Fruit fly (Drosophila melanogaster) whole organism, prepupa: ENCODE measurements around the gene Cyp313b1.

Experiments used
- Blimp-1 ChIP-seq: fragments of 200-800 bp; sonication (Bioruptor generic); optimal IDR thresholded peaks from 3 replicates; lab custom pipeline; 2017; ENCODE audit warnings: missing biosample characterization, missing genetic modification characterization, mild to moderate bottlenecking, moderate library complexity, missing genetic modification reagents
- CG10631 ChIP-seq: fragments of 200-800 bp; sonication (Bioruptor generic); optimal IDR thresholded peaks from 2 replicates; lab custom pipeline; 2016; ENCODE audit warnings: missing biosample characterization, missing genetic modification characterization
- CG10669 ChIP-seq: fragments of 200-800 bp; sonication (Bioruptor generic); optimal IDR thresholded peaks from 3 replicates; lab custom pipeline; 2018; ENCODE audit warnings: missing biosample characterization, mild to moderate bottlenecking, missing genetic modification characterization, moderate library complexity
- CG11294 ChIP-seq: fragments of 200-800 bp; sonication (Bioruptor generic); IDR thresholded peaks from 2 replicates; pipeline ENCODE4 v1.3.6; 2022; ENCODE audit warnings: missing biosample characterization, missing genetic modification characterization
- CG11762 ChIP-seq: fragments of 200-800 bp; sonication (Bioruptor generic); optimal IDR thresholded peaks from 3 replicates; lab custom pipeline; 2016; ENCODE audit warnings: missing biosample characterization, missing genetic modification characterization; ENCODE audit not compliant: insufficient read depth
- CG11902 ChIP-seq: fragments of 200-800 bp; sonication (Bioruptor generic); optimal IDR thresholded peaks from 3 replicates; lab custom pipeline; 2016; ENCODE audit warnings: missing biosample characterization, missing genetic modification characterization
- CG15336 ChIP-seq: fragments of 200-800 bp; sonication (Bioruptor generic); IDR thresholded peaks from 2 replicates; pipeline ENCODE4 v1.3.6; 2022; ENCODE audit warnings: missing biosample characterization, missing genetic modification characterization
- CG1621 ChIP-seq: fragments of 200-800 bp; sonication (Bioruptor generic); optimal IDR thresholded peaks from 3 replicates; lab custom pipeline; 2018; ENCODE audit warnings: missing biosample characterization, mild to moderate bottlenecking, missing genetic modification characterization
- CG16779 ChIP-seq: fragments of 200-800 bp; sonication (Bioruptor generic); optimal IDR thresholded peaks from 3 replicates; lab custom pipeline; 2017; ENCODE audit warnings: missing biosample characterization, mild to moderate bottlenecking, missing genetic modification characterization
- CG3032 ChIP-seq: fragments of 200-800 bp; optimal IDR thresholded peaks from 2 replicates; lab custom pipeline; 2019; ENCODE audit warnings: missing biosample characterization, mild to moderate bottlenecking, missing genetic modification characterization, moderate library complexity
- CG31627 ChIP-seq: fragments of 200-800 bp; sonication (Bioruptor generic); optimal IDR thresholded peaks from 3 replicates; lab custom pipeline; 2016; ENCODE audit warnings: missing biosample characterization, missing genetic modification characterization
- CG32006 ChIP-seq: fragments of 200-800 bp; sonication (Bioruptor generic); optimal IDR thresholded peaks from 3 replicates; lab custom pipeline; 2017; ENCODE audit warnings: missing biosample characterization, mild to moderate bottlenecking, missing genetic modification characterization
- CG3919 ChIP-seq: fragments of 200-800 bp; sonication (Bioruptor generic); optimal IDR thresholded peaks from 3 replicates; lab custom pipeline; 2016; ENCODE audit warnings: missing biosample characterization, missing genetic modification characterization
- CG4318 ChIP-seq: fragments of 200-800 bp; sonication (Bioruptor generic); optimal IDR thresholded peaks from 3 replicates; lab custom pipeline; 2017; ENCODE audit warnings: missing biosample characterization, mild to moderate bottlenecking, missing genetic modification characterization
- CG6163 ChIP-seq: fragments of 200-800 bp; sonication (Bioruptor generic); IDR thresholded peaks from 3 replicates; pipeline ENCODE4 v1.3.6; 2022; ENCODE audit warnings: missing biosample characterization, missing genetic modification characterization
- CG6276 ChIP-seq: fragments of 200-800 bp; sonication (Bioruptor generic); optimal IDR thresholded peaks from 2 replicates; lab custom pipeline; 2017; ENCODE audit warnings: missing biosample characterization, mild to moderate bottlenecking, missing genetic modification characterization
- CG6792 ChIP-seq: fragments of 200-800 bp; sonication (Bioruptor generic); optimal IDR thresholded peaks from 3 replicates; lab custom pipeline; 2016; ENCODE audit warnings: missing biosample characterization, missing genetic modification characterization
- CG6854 ChIP-seq: fragments of 200-800 bp; sonication (Bioruptor generic); optimal IDR thresholded peaks from 2 replicates; lab custom pipeline; 2017; ENCODE audit warnings: missing biosample characterization, mild to moderate bottlenecking, missing genetic modification characterization
- CG7368 ChIP-seq: fragments of 200-800 bp; sonication (Bioruptor generic); optimal IDR thresholded peaks from 3 replicates; lab custom pipeline; 2016; ENCODE audit warnings: missing biosample characterization, missing genetic modification characterization
- CG8119 ChIP-seq: fragments of 200-800 bp; sonication (Bioruptor generic); IDR thresholded peaks from 3 replicates; pipeline ENCODE4 v1.3.6; 2022; ENCODE audit warnings: missing biosample characterization, missing genetic modification characterization
- CG8632 ChIP-seq: fragments of 200-800 bp; sonication (Bioruptor generic); optimal IDR thresholded peaks from 3 replicates; lab custom pipeline; 2016; ENCODE audit warnings: missing biosample characterization, missing genetic modification characterization
- CG9139 ChIP-seq: fragments of 200-800 bp; sonication (Bioruptor generic); optimal IDR thresholded peaks from 3 replicates; lab custom pipeline; 2017; ENCODE audit warnings: missing biosample characterization, mild to moderate bottlenecking, missing genetic modification characterization
- Eip75B ChIP-seq: fragments of 200-800 bp; sonication (Bioruptor generic); optimal IDR thresholded peaks from 3 replicates; lab custom pipeline; 2016; ENCODE audit warnings: missing biosample characterization, missing genetic modification characterization
- Eip78C ChIP-seq: fragments of 200-800 bp; sonication (Bioruptor generic); peaks from one replicate; lab custom pipeline; 2016; ENCODE audit warnings: missing biosample characterization, missing genetic modification characterization
- Eip93F ChIP-seq: fragments of 200-800 bp; sonication (Bioruptor generic); optimal IDR thresholded peaks from 2 replicates; lab custom pipeline; 2016; ENCODE audit warnings: missing biosample characterization, mild to moderate bottlenecking, missing genetic modification characterization
- Ets21C ChIP-seq: fragments of 200-800 bp; sonication (Bioruptor generic); optimal IDR thresholded peaks from 3 replicates; lab custom pipeline; 2016; ENCODE audit warnings: missing biosample characterization, missing genetic modification characterization
- Ets96B ChIP-seq: fragments of 200-800 bp; optimal IDR thresholded peaks from 2 replicates; lab custom pipeline; 2019; ENCODE audit warnings: missing biosample characterization, mild to moderate bottlenecking, missing genetic modification characterization, moderate library complexity
- Gug ChIP-seq: fragments of 200-800 bp; sonication (Bioruptor generic); IDR thresholded peaks from 2 replicates; pipeline ENCODE4 v1.3.6; 2022; ENCODE audit warnings: missing biosample characterization, missing genetic modification characterization
- Hr38 ChIP-seq: sonication (Bioruptor generic); optimal IDR thresholded peaks from 2 replicates; lab custom pipeline; 2016; ENCODE audit warnings: missing biosample characterization, missing genetic modification characterization
- Hr39 ChIP-seq: fragments of 200-800 bp; sonication (Bioruptor generic); optimal IDR thresholded peaks from 2 replicates; lab custom pipeline; 2016; ENCODE audit warnings: missing biosample characterization, missing genetic modification characterization
- Hr4 ChIP-seq: fragments of 200-800 bp; sonication (Bioruptor generic); optimal IDR thresholded peaks from 3 replicates; lab custom pipeline; 2016; ENCODE audit warnings: missing biosample characterization, missing genetic modification characterization
- Lpt ChIP-seq: fragments of 200-800 bp; sonication (Bioruptor generic); optimal IDR thresholded peaks from 3 replicates; lab custom pipeline; 2016; ENCODE audit warnings: missing biosample characterization, missing genetic modification characterization
- Met ChIP-seq: fragments of 200-800 bp; sonication (Bioruptor generic); optimal IDR thresholded peaks from 3 replicates; lab custom pipeline; 2016; ENCODE audit warnings: missing biosample characterization, missing genetic modification characterization
- Smox ChIP-seq: fragments of 200-800 bp; sonication (Bioruptor generic); optimal IDR thresholded peaks from 3 replicates; lab custom pipeline; 2016; ENCODE audit warnings: missing biosample characterization, missing genetic modification characterization
- Sox102F ChIP-seq: fragments of 200-800 bp; sonication (Bioruptor generic); optimal IDR thresholded peaks from 2 replicates; lab custom pipeline; 2016; ENCODE audit warnings: missing biosample characterization, mild to moderate bottlenecking, missing genetic modification characterization
- Sox15 ChIP-seq: fragments of 200-800 bp; sonication (Bioruptor generic); optimal IDR thresholded peaks from 3 replicates; lab custom pipeline; 2016; ENCODE audit warnings: missing biosample characterization, missing genetic modification characterization
- acj6 ChIP-seq: fragments of 200-800 bp; sonication (Bioruptor generic); optimal IDR thresholded peaks from 3 replicates; lab custom pipeline; 2016; ENCODE audit warnings: missing biosample characterization, missing genetic modification characterization
- cyc ChIP-seq: fragments of 200-800 bp; sonication (Bioruptor generic); optimal IDR thresholded peaks from 3 replicates; lab custom pipeline; 2016; ENCODE audit warnings: missing biosample characterization, missing genetic modification characterization
- dac ChIP-seq: fragments of 200-800 bp; sonication (Bioruptor generic); optimal IDR thresholded peaks from 2 replicates; lab custom pipeline; 2017; ENCODE audit warnings: missing biosample characterization, mild to moderate bottlenecking, missing genetic modification characterization
- dsx ChIP-seq: fragments of 200-800 bp; optimal IDR thresholded peaks from 3 replicates; lab custom pipeline; 2019; ENCODE audit warnings: missing biosample characterization, mild to moderate bottlenecking, missing genetic modification characterization, moderate library complexity; ENCODE audit not compliant: poor library complexity, severe bottlenecking
- eg ChIP-seq: fragments of 200-800 bp; sonication (Bioruptor generic); IDR thresholded peaks from 3 replicates; pipeline ENCODE4 v1.3.6; 2022; ENCODE audit warnings: missing biosample characterization, missing genetic modification characterization
- fd59A ChIP-seq: fragments of 200-800 bp; sonication (Bioruptor generic); optimal IDR thresholded peaks from 2 replicates; lab custom pipeline; 2017; ENCODE audit warnings: missing biosample characterization, mild to moderate bottlenecking, missing genetic modification characterization, missing genetic modification reagents
- fd85E ChIP-seq: fragments of 200-800 bp; sonication (Bioruptor generic); optimal IDR thresholded peaks from 3 replicates; lab custom pipeline; 2016; ENCODE audit warnings: missing biosample characterization, missing genetic modification characterization
- fkh ChIP-seq: fragments of 200-800 bp; sonication (Bioruptor generic); optimal IDR thresholded peaks from 3 replicates; lab custom pipeline; 2017; ENCODE audit warnings: missing biosample characterization, mild to moderate bottlenecking, missing genetic modification characterization, moderate library complexity
- lz ChIP-seq: fragments of 200-800 bp; sonication (Bioruptor generic); optimal IDR thresholded peaks from 3 replicates; lab custom pipeline; 2016; ENCODE audit warnings: missing biosample characterization, missing genetic modification characterization
- net ChIP-seq: fragments of 200-800 bp; sonication (Bioruptor generic); optimal IDR thresholded peaks from 3 replicates; lab custom pipeline; 2016; ENCODE audit warnings: missing biosample characterization, missing genetic modification characterization
- pdm3 ChIP-seq: fragments of 200-800 bp; sonication (Bioruptor generic); optimal IDR thresholded peaks from 3 replicates; lab custom pipeline; 2016; ENCODE audit warnings: missing biosample characterization, missing genetic modification characterization
- salr ChIP-seq, 2 experiments: fragments of 200-800 bp; sonication (Bioruptor generic); optimal IDR thresholded peaks; 3 replicates each; lab custom pipeline; 2016 to 2018; ENCODE audit warnings: missing biosample characterization in 2 of 2, missing genetic modification characterization in 2 of 2, mild to moderate bottlenecking in 1 of 2
- ss ChIP-seq, 2 experiments: fragments of 200-800 bp; sonication (Bioruptor generic); optimal IDR thresholded peaks; 2 replicates in 1 of 2; 3 replicates in 1 of 2; lab custom pipeline; 2017 to 2018; ENCODE audit warnings: mild to moderate bottlenecking in 2 of 2, missing biosample characterization in 2 of 2, missing genetic modification characterization in 2 of 2, moderate library complexity in 1 of 2
- svp ChIP-seq: fragments of 200-800 bp; sonication (Bioruptor generic); peaks from one replicate; lab custom pipeline; 2016; ENCODE audit warnings: missing biosample characterization, missing genetic modification characterization
- topi ChIP-seq: fragments of 200-800 bp; sonication (Bioruptor generic); optimal IDR thresholded peaks from 3 replicates; lab custom pipeline; 2016; ENCODE audit warnings: missing biosample characterization, missing genetic modification characterization
- vri ChIP-seq: fragments of 200-800 bp; sonication (Bioruptor generic); optimal IDR thresholded peaks from 3 replicates; lab custom pipeline; 2016; ENCODE audit warnings: missing biosample characterization, mild to moderate bottlenecking, missing genetic modification characterization

Gene Cyp313b1

dm6 chr3R:8652731-8653130 is 7.3 kb upstream of the Cyp313b1 start, which contains the start of the genes Sys1 and Dhod:
Sys1 (plus strand) TSS chr3R:8652821.
Dhod (minus strand) TSS chr3R:8652916.
- TF ChIP-seq fd59A (no peak), CG6792 (GFP tag; lab: Kevin White, UChicago) (peak; percentile 65), CG4318 (GFP tag; lab: Kevin White, UChicago) (peak; percentile 32), CG10631 (GFP tag; lab: Kevin White, UChicago) (peak; percentile 81), CG10669 (GFP tag; lab: Kevin White, UChicago) (peak; percentile 39), net (GFP tag; lab: Kevin White, UChicago) (peak; percentile 61), CG32006 (peak; percentile 70), CG15336 (GFP tag; lab: Robert Waterston, UW) (peak; percentile 64), eg (peak; percentile 73; the same call in 2 of the 3 replicates), Lpt (GFP tag; lab: Kevin White, UChicago) (peak; percentile 44), CG3919 (GFP tag; lab: Kevin White, UChicago) (peak; percentile 81), Hr38 (GFP tag; lab: Kevin White, UChicago) (peak; percentile 77), svp (GFP tag; lab: Kevin White, UChicago) (peak; percentile 94), vri (GFP tag; lab: Kevin White, UChicago) (peak; percentile 59), cyc (GFP tag; lab: Kevin White, UChicago) (peak; percentile 82), CG7368 (peak; percentile 69), lz (GFP tag; lab: Kevin White, UChicago) (peak; percentile 81), Eip75B (GFP tag; lab: Kevin White, UChicago) (peak; percentile 75), topi (peak; percentile 79), salr (GFP tag; optimal IDR thresholded peaks at IDR 0.05; lab: Kevin White, UChicago) (peak in 1 of 2 experiments; percentile 45), CG31627 (peak; percentile 84), CG11294 (GFP tag; lab: Robert Waterston, UW) (peak; percentile 53; the same call in 1 of the 2 replicates), Eip78C (GFP tag; lab: Kevin White, UChicago) (peak; percentile 89), dsx (GFP tag; lab: Kevin White, UChicago) (peak; percentile 25), CG3032 (tag; lab: Kevin White, UChicago) (peak; percentile 53), Gug (GFP tag; lab: Robert Waterston, UW) (peak; percentile 67), fkh (GFP tag; lab: Kevin White, UChicago) (no peak), CG8119 (GFP tag; lab: Robert Waterston, UW) (peak; percentile 53; the same call in 1 of the 3 replicates), Eip93F (GFP tag; lab: Kevin White, UChicago) (no peak), CG6854 (no peak), Sox102F (peak; percentile 81), CG6163 (GFP tag; lab: Robert Waterston, UW) (peak; percentile 69; the same call in 2 of the 3 replicates), pdm3 (peak; percentile 85), dac (GFP tag; lab: Kevin White, UChicago) (peak; percentile 20), CG1621 (tag; lab: Kevin White, UChicago) (peak; percentile 29), acj6 (GFP tag; lab: Kevin White, UChicago) (peak; percentile 77), Sox15 (GFP tag; lab: Kevin White, UChicago) (peak; percentile 65), Hr39 (peak; percentile 86), Blimp-1 (GFP tag; lab: Kevin White, UChicago) (no peak), Ets21C (peak; percentile 79), Hr4 (GFP tag; lab: Kevin White, UChicago) (peak; percentile 84), CG16779 (tag; lab: Kevin White, UChicago) (no peak), Smox (peak; percentile 81), CG11762 (GFP tag; lab: Kevin White, UChicago) (peak; percentile 37), Met (GFP tag; lab: Kevin White, UChicago) (peak; percentile 79), fd85E (no peak), CG6276 (GFP tag; lab: Kevin White, UChicago) (no peak), CG8632 (GFP tag; lab: Kevin White, UChicago) (peak; percentile 45), ss (GFP tag; optimal IDR thresholded peaks at IDR 0.05; lab: Kevin White, UChicago) (peak in 1 of 2 experiments; percentile 15), CG11902 (GFP tag; lab: Kevin White, UChicago) (peak; percentile 64), CG9139 (GFP tag; lab: Kevin White, UChicago) (no peak), Ets96B (tag; lab: Kevin White, UChicago) (peak; percentile 54)
